Fruit fly (Drosophila melanogaster) S2 (cell line): ENCODE results near the gene ru.

ENCODE experiments used
- CG8478 ChIP-seq: fragments of >200 bp; optimal IDR thresholded peaks from 2 replicates; lab custom pipeline; 2018
- CTCF ChIP-seq, 2 experiments: fragments of >200 bp; optimal IDR thresholded peaks; 2 replicates each; lab custom pipeline; 2018

dm6 chr3L:1418821-1419220 lies 48.4 kb downstream of the ru start:
- TF ChIP-seq CG8478 (lab: Kevin White, UChicago) (no peak), CTCF (optimal IDR thresholded peaks at IDR 0.05; lab: Kevin White, UChicago) (no peak)
